Worm (Caenorhabditis elegans): Measurements from ENCODE around the gene emb-27.

The emb-27 gene

DNA sequence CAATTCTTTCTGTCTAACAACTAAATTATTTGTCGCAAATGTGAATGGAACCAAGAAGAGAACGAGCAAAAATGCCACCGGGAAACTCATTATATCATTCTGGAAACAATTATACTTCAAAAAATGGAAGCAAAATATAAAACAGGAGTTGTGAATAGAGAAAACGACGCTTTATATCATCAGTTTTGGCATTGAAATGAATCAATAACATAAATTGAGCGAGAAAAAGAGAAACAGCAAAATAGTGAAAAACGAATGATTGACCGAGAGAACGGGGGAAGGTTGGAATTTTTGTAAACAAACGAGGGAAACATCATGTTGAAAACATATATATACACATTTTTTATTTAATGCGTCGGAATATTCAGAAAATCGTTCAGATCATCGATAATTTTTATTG is 25.2 kb downstream of the emb-27 start, which contains the start of gene ctns-1:
TSS of gene ctns-1 (minus strand) at position 101 of the 400 bp plus-strand sequence.
- TF ChIP-seq efl-1 (optimal IDR thresholded peaks at IDR 0.05): no peak
- TF ChIP-seq efl-1 (GFP tag; optimal IDR thresholded peaks at IDR 0.05 in 1 of 2): peak in 1 of 2 experiments; percentile 11
- TF ChIP-seq elt-2 (tag; optimal IDR thresholded peaks at IDR 0.05): no peak

ce11 chrII:8135953-8136352 is 26.0 kb downstream of the emb-27 start:
- no peak for TF ChIP-seq ceh-8 (GFP tag; optimal IDR thresholded peaks at IDR 0.05)
- no peak for TF ChIP-seq nhr-77 (tag; optimal IDR thresholded peaks at IDR 0.05)
- TF ChIP-seq mep-1 (tag; optimal IDR thresholded peaks at IDR 0.05): no peak
- no peak for TF ChIP-seq tlp-1 (tag; optimal IDR thresholded peaks at IDR 0.05)
- no peak for TF ChIP-seq mef-2 (tag; optimal IDR thresholded peaks at IDR 0.05)
- no peak for TF ChIP-seq F16B12.6 (tag; optimal IDR thresholded peaks at IDR 0.05)
- TF ChIP-seq ces-1 (GFP tag; optimal IDR thresholded peaks at IDR 0.05): no peak
- no peak for TF ChIP-seq lin-35 (GFP tag; optimal IDR thresholded peaks at IDR 0.05)
- TF ChIP-seq nhr-85 (tag): no peak
- no peak for TF ChIP-seq skn-1 (tag; optimal IDR thresholded peaks at IDR 0.05)
- no peak for TF ChIP-seq swsn-7 (tag; optimal IDR thresholded peaks at IDR 0.05)
- TF ChIP-seq grh-1 (GFP tag; IDR thresholded peaks at IDR 0.05): no peak
- no peak for TF ChIP-seq snu-23 (GFP tag; optimal IDR thresholded peaks at IDR 0.05)
- TF ChIP-seq lir-3 (tag; optimal IDR thresholded peaks at IDR 0.05; ENCODE audit: poor library complexity): no peak
- TF ChIP-seq hpl-2 (GFP tag; optimal IDR thresholded peaks at IDR 0.05): no peak

ce11 chrII:8131413-8131966 is 30.5 kb downstream of the emb-27 start:
- TF ChIP-seq zip-4 (GFP tag; optimal IDR thresholded peaks at IDR 0.05): no peak
- TF ChIP-seq efl-3 (GFP tag; optimal IDR thresholded peaks at IDR 0.05): no peak
- TF ChIP-seq nhr-28 (tag; optimal IDR thresholded peaks at IDR 0.05): no peak
- TF ChIP-seq nhr-237 (tag; optimal IDR thresholded peaks at IDR 0.05): no peak
- no peak for TF ChIP-seq sup-37 (GFP tag; optimal IDR thresholded peaks at IDR 0.05)
- TF ChIP-seq elt-3 (tag; optimal IDR thresholded peaks at IDR 0.05): peak in 5 of 6 experiments; percentile 20 to 83 (median 53)
- TF ChIP-seq mef-2 (tag; optimal IDR thresholded peaks at IDR 0.05): peak; percentile 2
- no peak for TF ChIP-seq nhr-84 (tag; optimal IDR thresholded peaks at IDR 0.05)
- peak; percentile 63 for TF ChIP-seq lin-13 (GFP tag; optimal IDR thresholded peaks at IDR 0.05)
- peak; percentile 71 for TF ChIP-seq nhr-71 (tag; optimal IDR thresholded peaks at IDR 0.05)
- TF ChIP-seq tbx-2 (tag; optimal IDR thresholded peaks at IDR 0.05): peak; percentile 26
- no peak for TF ChIP-seq rnt-1 (tag; optimal IDR thresholded peaks at IDR 0.05)
- TF ChIP-seq lsy-2 (tag; optimal IDR thresholded peaks at IDR 0.05): peak; percentile 23 to 59
- TF ChIP-seq nhr-12 (tag; optimal IDR thresholded peaks at IDR 0.05): no peak
- TF ChIP-seq ceh-8 (GFP tag; optimal IDR thresholded peaks at IDR 0.05): peak; percentile 24
- TF ChIP-seq ets-5 (GFP tag; IDR thresholded peaks at IDR 0.05): no peak
- TF ChIP-seq nhr-20 (tag; optimal IDR thresholded peaks at IDR 0.05): peak; percentile 69
- TF ChIP-seq hpl-2 (GFP tag; optimal IDR thresholded peaks at IDR 0.05): no peak
- no peak for TF ChIP-seq unc-30 (tag; optimal IDR thresholded peaks at IDR 0.05)
- no peak for TF ChIP-seq mab-9 (GFP tag; IDR thresholded peaks at IDR 0.05)
- TF ChIP-seq elt-2 (tag; optimal IDR thresholded peaks at IDR 0.05): no peak
- TF ChIP-seq blmp-1 (tag; optimal IDR thresholded peaks at IDR 0.05): peak; percentile 82
- TF ChIP-seq ceh-82 (tag; optimal IDR thresholded peaks at IDR 0.05): peak in 1 of 3 experiments; percentile 53
- TF ChIP-seq unc-62 (GFP tag; optimal IDR thresholded peaks at IDR 0.05): no peak
- peak; percentile 44 to 61 (median 51) for TF ChIP-seq dpl-1 (GFP tag; optimal IDR thresholded peaks at IDR 0.05)
- TF ChIP-seq irx-1 (tag; optimal IDR thresholded peaks at IDR 0.05): no peak
- TF ChIP-seq ama-1 (optimal IDR thresholded peaks at IDR 0.05): no peak
- no peak for TF ChIP-seq zag-1 (tag; optimal IDR thresholded peaks at IDR 0.05)
- no peak for TF ChIP-seq fkh-10 (GFP tag; optimal IDR thresholded peaks at IDR 0.05)
- no peak for TF ChIP-seq egl-27 (tag; optimal IDR thresholded peaks at IDR 0.05)
- no peak for TF ChIP-seq C34B4.2 (tag; optimal IDR thresholded peaks at IDR 0.05)
- TF ChIP-seq hlh-17 (GFP tag; optimal IDR thresholded peaks at IDR 0.05; ENCODE audit: borderline replicate concordance): no peak
- TF ChIP-seq ztf-4 (tag; optimal IDR thresholded peaks at IDR 0.05): peak; percentile 48
- peak; percentile 9 for TF ChIP-seq egl-13 (tag; optimal IDR thresholded peaks at IDR 0.05)
- TF ChIP-seq aly-2 (tag; optimal IDR thresholded peaks at IDR 0.05): no peak
- no peak for TF ChIP-seq lin-39 (tag; optimal IDR thresholded peaks at IDR 0.05)

Data from whole organism, L1 larva.